Fruit fly (Drosophila melanogaster) whole organism, pupa: ENCODE results near the gene CG42246.

Experiments
- CG12605 ChIP-seq: fragments of 200-800 bp; sonication (Bioruptor generic); IDR thresholded peaks from 2 replicates; pipeline ENCODE4 v1.3.6; 2022; ENCODE audit warnings: missing biosample characterization, missing genetic modification characterization
- CG13204 ChIP-seq: fragments of 200-800 bp; sonication (Bioruptor generic); optimal IDR thresholded peaks from 2 replicates; lab custom pipeline; 2018; ENCODE audit warnings: missing biosample characterization, mild to moderate bottlenecking, missing genetic modification characterization, moderate library complexity
- CG15710 ChIP-seq: fragments of 200-800 bp; sonication (Bioruptor generic); optimal IDR thresholded peaks from 2 replicates; lab custom pipeline; 2018; ENCODE audit warnings: missing biosample characterization, mild to moderate bottlenecking, missing genetic modification characterization, moderate library complexity
- CG32121 ChIP-seq: fragments of 200-800 bp; sonication (Bioruptor generic); IDR thresholded peaks from 2 replicates; pipeline ENCODE4 v1.3.6; 2022; ENCODE audit warnings: missing biosample characterization, missing genetic modification characterization
- CG4496 ChIP-seq: fragments of 200-800 bp; sonication (Bioruptor generic); IDR thresholded peaks from 3 replicates; pipeline ENCODE4 v1.3.6; 2022; ENCODE audit warnings: missing biosample characterization, missing genetic modification characterization
- D1 ChIP-seq: fragments of 200-800 bp; sonication (Bioruptor generic); optimal IDR thresholded peaks from 2 replicates; lab custom pipeline; 2018; ENCODE audit warnings: missing biosample characterization, mild to moderate bottlenecking, missing genetic modification characterization, moderate library complexity
- EcR ChIP-seq: fragments of 200-800 bp; sonication (Bioruptor generic); optimal IDR thresholded peaks from 3 replicates; lab custom pipeline; 2019; ENCODE audit warnings: missing biosample characterization, missing genetic modification characterization, mild to moderate bottlenecking, moderate library complexity, missing genetic modification reagents
- Ets98B ChIP-seq: fragments of 200-800 bp; sonication (Bioruptor generic); IDR thresholded peaks from 2 replicates; pipeline ENCODE4 v1.3.6; 2022; ENCODE audit warnings: missing biosample characterization, missing genetic modification characterization
- Pif1A ChIP-seq: fragments of 200-800 bp; sonication (Bioruptor generic); optimal IDR thresholded peaks from 3 replicates; lab custom pipeline; 2016; ENCODE audit warnings: missing biosample characterization, missing genetic modification characterization
- fd96Ca ChIP-seq: fragments of 200-800 bp; sonication (Bioruptor generic); IDR thresholded peaks from 3 replicates; pipeline ENCODE4 v1.3.6; 2022; ENCODE audit warnings: missing biosample characterization, missing genetic modification characterization
- rn ChIP-seq: fragments of 200-800 bp; sonication (Bioruptor generic); IDR thresholded peaks from 2 replicates; pipeline ENCODE4 v1.3.6; 2022; ENCODE audit warnings: missing biosample characterization, missing genetic modification characterization

DNA sequence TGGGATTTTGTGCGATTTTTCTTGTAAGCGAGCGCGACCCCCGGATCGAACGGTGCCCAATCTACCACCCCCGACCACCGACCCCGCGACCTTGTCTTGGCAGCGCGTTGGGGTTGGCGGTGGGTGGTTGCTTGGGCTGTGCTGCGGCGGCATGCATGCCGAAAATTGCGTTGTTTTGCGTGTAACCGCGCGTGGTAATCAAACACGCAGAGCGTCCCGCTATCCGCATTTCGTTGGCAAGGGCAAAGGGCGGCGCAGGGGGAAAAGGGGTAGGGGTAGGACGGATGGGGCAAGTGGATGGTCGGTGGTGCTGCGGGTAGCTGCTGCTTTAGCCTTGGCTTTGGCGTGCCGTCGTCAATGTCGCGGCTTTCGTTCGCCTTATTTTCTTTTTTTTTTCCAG lies 20.7 kb upstream of the CG42246 start:
- TF ChIP-seq rn, result no peak
- no peak for TF ChIP-seq Ets98B (GFP tag; lab: Robert Waterston, UW)
- no peak for TF ChIP-seq EcR (GFP tag; lab: Kevin White, UChicago)
- no peak for TF ChIP-seq fd96Ca (GFP tag; lab: Robert Waterston, UW)
- TF ChIP-seq D1, result no peak
- no peak for TF ChIP-seq CG15710 (tag; lab: Kevin White, UChicago)
- TF ChIP-seq CG32121 (GFP tag; lab: Robert Waterston, UW), result no peak
- TF ChIP-seq Pif1A (GFP tag; lab: Kevin White, UChicago), result no peak
- TF ChIP-seq CG13204 (GFP tag; lab: Kevin White, UChicago), result no peak
- TF ChIP-seq CG12605 (GFP tag; lab: Robert Waterston, UW), result no peak
- TF ChIP-seq CG4496 (GFP tag; lab: Robert Waterston, UW), result no peak
